Fruit fly (Drosophila melanogaster) whole organism, adult: Measurements from ENCODE around the gene CG33769.

ENCODE experiments used
- CG11617 ChIP-seq: fragments of 200-800 bp; sonication (Bioruptor generic); optimal IDR thresholded peaks from 2 replicates; lab custom pipeline; 2017; ENCODE audit warnings: mild to moderate bottlenecking, missing biosample characterization, missing genetic modification reagents, missing genetic modification characterization
- CG12768 ChIP-seq: fragments of 200-800 bp; sonication (Bioruptor generic); optimal IDR thresholded peaks from 2 replicates; lab custom pipeline; 2017; ENCODE audit warnings: missing biosample characterization, missing genetic modification characterization, mild to moderate bottlenecking, moderate library complexity, missing genetic modification reagents
- CG14711 ChIP-seq: fragments of 200-800 bp; sonication (Bioruptor generic); optimal IDR thresholded peaks from 2 replicates; lab custom pipeline; 2018; ENCODE audit warnings: missing biosample characterization, mild to moderate bottlenecking, missing genetic modification characterization, moderate library complexity
- CG1620 ChIP-seq: fragments of 200-800 bp; sonication (Bioruptor generic); optimal IDR thresholded peaks from 2 replicates; lab custom pipeline; 2016; ENCODE audit warnings: missing biosample characterization, missing genetic modification characterization
- CG33017 ChIP-seq: fragments of 200-800 bp; sonication (Bioruptor generic); optimal IDR thresholded peaks from 2 replicates; lab custom pipeline; 2018; ENCODE audit warnings: missing biosample characterization, mild to moderate bottlenecking, missing genetic modification characterization, moderate library complexity
- CG5204 ChIP-seq: fragments of 200-800 bp; sonication (Bioruptor generic); optimal IDR thresholded peaks from 2 replicates; lab custom pipeline; 2016; ENCODE audit warnings: missing biosample characterization, missing genetic modification characterization
- CG7045 ChIP-seq: fragments of 200-800 bp; sonication (Bioruptor generic); optimal IDR thresholded peaks from 2 replicates; lab custom pipeline; 2017; ENCODE audit warnings: missing biosample characterization, mild to moderate bottlenecking, missing genetic modification characterization
- CG7101 ChIP-seq: fragments of 200-800 bp; sonication (Bioruptor generic); optimal IDR thresholded peaks from 2 replicates; lab custom pipeline; 2018; ENCODE audit warnings: missing biosample characterization, mild to moderate bottlenecking, missing genetic modification characterization, moderate library complexity
- Clk ChIP-seq: fragments of 200-800 bp; sonication (Bioruptor generic); optimal IDR thresholded peaks from 2 replicates; lab custom pipeline; 2017; ENCODE audit warnings: missing biosample characterization, missing genetic modification characterization
- Crg-1 ChIP-seq: fragments of 200-800 bp; sonication (Bioruptor generic); optimal IDR thresholded peaks from 2 replicates; lab custom pipeline; 2016; ENCODE audit warnings: missing biosample characterization, missing genetic modification characterization
- Hr96 ChIP-seq: fragments of 200-800 bp; sonication (Bioruptor generic); optimal IDR thresholded peaks from 2 replicates; lab custom pipeline; 2016; ENCODE audit warnings: missing biosample characterization, missing genetic modification characterization
- Mnt ChIP-seq: fragments of 200-800 bp; sonication (Bioruptor generic); optimal IDR thresholded peaks from 2 replicates; lab custom pipeline; 2016; ENCODE audit warnings: missing biosample characterization, mild to moderate bottlenecking, missing genetic modification characterization
- bab1 ChIP-seq: fragments of 200-800 bp; sonication (Bioruptor generic); optimal IDR thresholded peaks from 3 replicates; lab custom pipeline; 2019; ENCODE audit warnings: missing biosample characterization, mild to moderate bottlenecking, missing genetic modification characterization, moderate library complexity
- cic ChIP-seq: fragments of 200-800 bp; sonication (Bioruptor generic); optimal IDR thresholded peaks from 2 replicates; lab custom pipeline; 2017; ENCODE audit warnings: missing biosample characterization, mild to moderate bottlenecking, missing genetic modification characterization, moderate library complexity
- cnc ChIP-seq, 2 experiments: fragments of >200 bp; optimal IDR thresholded peaks; 2 replicates each; lab custom pipeline; 2017
- kay ChIP-seq: fragments of 200-800 bp; sonication (Bioruptor generic); peaks from one replicate; lab custom pipeline; 2016; ENCODE audit warnings: missing biosample characterization, missing genetic modification characterization, borderline replicate concordance
- ovo ChIP-seq: fragments of 200-800 bp; sonication (Bioruptor generic); optimal IDR thresholded peaks from 2 replicates; lab custom pipeline; 2016; ENCODE audit warnings: missing biosample characterization, missing genetic modification characterization
- pad ChIP-seq: fragments of 200-800 bp; sonication (Bioruptor generic); optimal IDR thresholded peaks from 3 replicates; lab custom pipeline; 2017; ENCODE audit warnings: missing biosample characterization, missing genetic modification characterization, mild to moderate bottlenecking, moderate library complexity, missing genetic modification reagents
- tj ChIP-seq: fragments of 200-800 bp; sonication (Bioruptor generic); optimal IDR thresholded peaks from 3 replicates; lab custom pipeline; 2017; ENCODE audit warnings: missing biosample characterization, mild to moderate bottlenecking, missing genetic modification characterization, moderate library complexity
- toe ChIP-seq: fragments of 200-800 bp; sonication (Bioruptor generic); optimal IDR thresholded peaks from 2 replicates; lab custom pipeline; 2016; ENCODE audit warnings: missing biosample characterization, missing genetic modification characterization

The CG33769 gene

dm6 chr3L:22649096-22649495, 1.4 kb downstream of the CG33769 start, which contains the start of gene CG33771:
CG33771 (plus strand) TSS chr3L:22649396.
- TF ChIP-seq bab1 (GFP tag; lab: Kevin White, UChicago): no peak

- no peak for TF ChIP-seq cic (GFP tag; lab: Kevin White, UChicago)
- TF ChIP-seq CG14711 (tag; lab: Kevin White, UChicago): no peak
- no peak for TF ChIP-seq kay (GFP tag; lab: Kevin White, UChicago)
- TF ChIP-seq CG12768: no peak
- TF ChIP-seq pad (GFP tag; lab: Kevin White, UChicago): no peak
- TF ChIP-seq tj: no peak
- TF ChIP-seq CG7045 (GFP tag; lab: Kevin White, UChicago): no peak
- no peak for TF ChIP-seq CG1620
- TF ChIP-seq CG33017 (tag; lab: Kevin White, UChicago): no peak
- no peak for TF ChIP-seq CG5204 (GFP tag; lab: Kevin White, UChicago)
- no peak for TF ChIP-seq Mnt (GFP tag; lab: Kevin White, UChicago)
- no peak for TF ChIP-seq Clk
- TF ChIP-seq Crg-1: no peak
- no peak for TF ChIP-seq cnc (optimal IDR thresholded peaks at IDR 0.05; lab: Kevin White, UChicago)
- TF ChIP-seq CG11617 (GFP tag; lab: Kevin White, UChicago): no peak
- no peak for TF ChIP-seq CG7101
- TF ChIP-seq toe: no peak
These were observed 4.7 kb downstream of the CG33769 start, which contains the start of gene CG33772 for dm6 chr3L:22652425-22652824. CG33772 (minus strand) TSS chr3L:22652525.

- TF ChIP-seq cnc (optimal IDR thresholded peaks at IDR 0.05; lab: Kevin White, UChicago) (no peak), tj (no peak), pad (GFP tag; lab: Kevin White, UChicago) (no peak), CG7045 (GFP tag; lab: Kevin White, UChicago) (no peak), CG7101 (no peak), Mnt (GFP tag; lab: Kevin White, UChicago) (no peak), Crg-1 (no peak), CG5204 (GFP tag; lab: Kevin White, UChicago) (no peak), kay (GFP tag; lab: Kevin White, UChicago) (no peak), toe (no peak), cic (GFP tag; lab: Kevin White, UChicago) (no peak), CG1620 (no peak), Hr96 (GFP tag; lab: Kevin White, UChicago) (no peak)
These were observed 17.4 kb downstream of the CG33769 start for dm6 chr3L:22665110-22665509.

dm6 chr3L:22669275-22670006, 21.7 kb downstream of the CG33769 start, which contains the start of gene Jhbp6:
Jhbp6 (plus strand) TSS chr3L:22669956.
- TF ChIP-seq CG11617 (GFP tag; lab: Kevin White, UChicago) (no peak), ovo (no peak), Hr96 (GFP tag; lab: Kevin White, UChicago) (no peak), CG1620 (no peak), CG5204 (GFP tag; lab: Kevin White, UChicago) (no peak), CG14711 (tag; lab: Kevin White, UChicago) (no peak), Mnt (GFP tag; lab: Kevin White, UChicago) (no peak), CG33017 (tag; lab: Kevin White, UChicago) (no peak), cic (GFP tag; lab: Kevin White, UChicago) (no peak), CG7045 (GFP tag; lab: Kevin White, UChicago) (no peak), bab1 (GFP tag; lab: Kevin White, UChicago) (no peak), CG7101 (no peak), toe (no peak), tj (no peak)

dm6 chr3L:22670174-22670573, 22.4 kb downstream of the CG33769 start:
- TF ChIP-seq CG14711 (tag; lab: Kevin White, UChicago): no peak
- no peak for TF ChIP-seq CG7101
- TF ChIP-seq kay (GFP tag; lab: Kevin White, UChicago): no peak
- no peak for TF ChIP-seq ovo
- TF ChIP-seq Hr96 (GFP tag; lab: Kevin White, UChicago): no peak
- TF ChIP-seq CG7045 (GFP tag; lab: Kevin White, UChicago): no peak
- TF ChIP-seq CG33017 (tag; lab: Kevin White, UChicago): no peak
- no peak for TF ChIP-seq Mnt (GFP tag; lab: Kevin White, UChicago)
- no peak for TF ChIP-seq CG11617 (GFP tag; lab: Kevin White, UChicago)
- TF ChIP-seq CG1620: no peak
- no peak for TF ChIP-seq pad (GFP tag; lab: Kevin White, UChicago)
- no peak for TF ChIP-seq bab1 (GFP tag; lab: Kevin White, UChicago)

- no peak for TF ChIP-seq pad (GFP tag; lab: Kevin White, UChicago)
- no peak for TF ChIP-seq Crg-1
- TF ChIP-seq bab1 (GFP tag; lab: Kevin White, UChicago): no peak
- TF ChIP-seq tj: no peak
- no peak for TF ChIP-seq kay (GFP tag; lab: Kevin White, UChicago)
- TF ChIP-seq Clk: no peak
- TF ChIP-seq CG1620: no peak
- TF ChIP-seq CG14711 (tag; lab: Kevin White, UChicago): no peak
- no peak for TF ChIP-seq toe
- no peak for TF ChIP-seq CG11617 (GFP tag; lab: Kevin White, UChicago)
- no peak for TF ChIP-seq CG5204 (GFP tag; lab: Kevin White, UChicago)
These were observed 24.1 kb downstream of the CG33769 start for dm6 chr3L:22671699-22672276.
